Fruit fly (Drosophila melanogaster) whole organism: ENCODE measurements around the gene CG45099.
A peak's percentile ranks its signal among the peaks of the same experiment; 100 is the strongest.

ENCODE experiments used
- CG8478 ChIP-seq: fragments of >200 bp; optimal IDR thresholded peaks from 2 replicates; lab custom pipeline; 2018; ENCODE audit warnings: inconsistent platforms
- Dll ChIP-seq: fragments of >200 bp; optimal IDR thresholded peaks from 2 replicates; lab custom pipeline; 2017
- EcR ChIP-seq, 2 experiments: fragments of >200 bp; optimal IDR thresholded peaks; 2 replicates each; lab custom pipeline; 2017; ENCODE audit warnings: missing biosample characterization in 2 of 2, missing genetic modification characterization in 2 of 2, missing genetic modification reagents in 2 of 2
- pan ChIP-seq: fragments of >200 bp; optimal IDR thresholded peaks from 2 replicates; lab custom pipeline; 2017
- psq ChIP-seq: fragments of >200 bp; optimal IDR thresholded peaks from 2 replicates; lab custom pipeline; 2017
- usp ChIP-seq: fragments of >200 bp; optimal IDR thresholded peaks from 2 replicates; lab custom pipeline; 2017; ENCODE audit warnings: missing biosample characterization, missing genetic modification characterization, mixed read lengths

Gene CG45099

DNA sequence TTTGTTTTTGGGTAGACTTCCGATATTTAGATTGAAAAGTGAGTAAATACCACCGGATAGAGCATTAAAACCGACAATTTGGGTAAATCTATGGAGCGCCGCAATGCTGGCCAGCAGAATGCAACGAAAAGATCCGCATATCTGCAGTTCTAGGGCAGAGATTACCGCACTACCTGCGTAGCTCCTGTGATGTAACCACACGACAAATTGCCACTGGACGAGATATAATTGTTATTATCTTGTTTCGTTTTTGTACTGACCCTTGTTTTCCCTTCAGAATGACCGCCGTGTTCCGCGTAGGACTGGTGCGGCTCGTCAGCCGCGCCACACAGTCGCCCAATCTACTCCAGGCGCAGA lies 6.4 kb downstream of the CG45099 start:
- TF ChIP-seq psq: no peak

DNA sequence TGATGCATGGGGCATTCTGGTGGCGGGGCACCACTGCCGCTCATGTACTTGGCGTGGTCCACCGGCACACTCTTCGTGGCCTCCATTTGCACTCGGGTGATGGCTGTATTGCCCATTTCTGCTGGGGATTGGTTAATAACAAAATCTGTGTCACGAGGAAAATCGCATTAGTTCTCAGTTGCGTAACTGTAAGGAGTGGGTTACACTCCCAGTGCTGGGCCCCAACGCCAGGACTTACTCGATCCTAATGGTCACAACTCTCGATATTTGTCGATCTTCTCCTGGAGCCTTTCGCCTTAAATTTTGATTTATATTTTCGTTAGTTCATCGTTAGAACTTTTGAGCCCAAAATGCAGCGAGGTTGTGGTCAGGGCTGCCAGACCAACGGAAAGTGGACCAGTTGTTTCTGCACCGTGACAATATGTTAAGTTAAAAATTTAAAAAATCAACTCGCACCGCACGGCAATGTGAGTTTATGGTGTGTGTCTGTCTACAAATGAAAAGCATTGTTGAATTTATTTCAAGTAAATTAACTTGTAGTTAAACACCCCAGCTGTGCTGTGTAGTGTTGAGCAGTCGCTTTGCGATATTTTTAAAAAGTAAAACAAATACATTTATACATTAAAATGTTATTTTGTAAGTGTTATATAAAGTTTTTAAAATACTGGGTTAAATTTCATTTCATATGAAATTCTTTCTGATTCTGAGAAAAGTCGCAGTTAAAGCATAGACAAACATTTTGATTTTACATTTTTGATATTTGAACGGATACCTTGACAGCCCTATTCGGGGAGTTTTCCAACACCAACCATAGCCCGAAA lies 7.0 kb downstream of the CG45099 start, which contains the start of the genes Cchl and ND-42:
Cchl (minus strand) TSS at position 559 of the 821 bp plus-strand sequence.
ND-42 (plus strand) TSS at position 788 of the 821 bp plus-strand sequence.
- TF ChIP-seq psq (no peak), usp (GFP tag; lab: Kevin White, UChicago) (no peak), CG8478 (lab: Kevin White, UChicago) (no peak), EcR (GFP tag; optimal IDR thresholded peaks at IDR 0.05; lab: Kevin White, UChicago) (no peak), pan (lab: Kevin White, UChicago) (no peak), Dll (no peak)

DNA sequence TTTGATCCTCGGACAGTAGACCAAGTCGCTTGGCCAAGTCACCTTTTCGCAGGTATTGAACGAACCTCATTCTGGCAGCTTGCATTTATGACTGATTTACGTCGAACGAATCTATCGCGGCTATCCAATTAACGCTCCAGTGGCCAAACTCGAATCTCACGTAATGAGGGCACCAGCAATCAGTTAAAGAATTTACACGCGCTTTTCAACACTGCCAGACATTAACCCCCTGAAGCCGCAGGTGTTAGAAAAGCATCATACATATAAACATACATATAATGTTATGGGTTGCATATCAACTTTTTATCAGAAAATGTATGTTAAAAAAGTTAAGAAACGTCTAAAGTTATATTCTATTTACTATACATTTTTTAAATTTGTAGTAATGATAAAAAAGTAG lies 8.8 kb downstream of the CG45099 start, which contains the start of gene CG6028:
CG6028 (minus strand) TSS at position 187 of the 400 bp plus-strand sequence.
- TF ChIP-seq pan (lab: Kevin White, UChicago) (no peak), Dll (no peak), usp (GFP tag; lab: Kevin White, UChicago) (no peak), EcR (GFP tag; optimal IDR thresholded peaks at IDR 0.05; lab: Kevin White, UChicago) (no peak), CG8478 (lab: Kevin White, UChicago) (no peak), psq (no peak)

DNA sequence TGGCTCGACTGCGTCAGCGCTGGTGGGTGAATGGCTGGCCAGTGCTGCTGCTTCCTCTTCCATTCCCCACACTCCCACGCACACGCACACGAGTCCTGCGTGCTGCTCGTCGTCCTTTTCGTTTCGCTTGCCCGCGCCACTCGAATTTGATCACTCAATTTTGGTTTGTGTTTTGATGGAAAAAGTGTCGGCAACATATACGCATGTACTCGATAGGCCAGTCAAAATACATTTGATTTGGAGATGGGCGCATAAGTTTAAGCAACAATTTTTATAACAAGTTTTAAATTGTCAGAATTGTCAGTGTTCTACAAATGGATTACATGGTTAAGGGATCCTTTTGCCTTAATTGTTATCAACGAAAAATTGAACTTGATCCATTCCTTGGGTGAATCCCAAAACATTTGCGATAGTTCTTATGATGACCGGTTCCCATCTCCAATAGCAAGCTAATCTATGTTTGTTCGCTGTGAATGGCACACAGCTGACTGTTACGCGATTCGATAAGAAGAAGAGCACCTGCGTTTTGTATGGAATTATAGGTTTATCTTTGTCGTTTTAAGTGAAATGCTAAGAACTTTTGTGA lies 11.0 kb downstream of the CG45099 start, which contains the start of the genes Mitofilin and mRpL35:
Mitofilin (minus strand) TSS at position 295 of the 586 bp plus-strand sequence.
mRpL35 (plus strand) TSS at position 487 of the 586 bp plus-strand sequence.
- TF ChIP-seq EcR (GFP tag; optimal IDR thresholded peaks at IDR 0.05; lab: Kevin White, UChicago): no peak
- no peak for TF ChIP-seq psq
- TF ChIP-seq usp (GFP tag; lab: Kevin White, UChicago): no peak
- TF ChIP-seq pan (lab: Kevin White, UChicago): no peak
- TF ChIP-seq Dll: no peak
- TF ChIP-seq CG8478 (lab: Kevin White, UChicago): no peak

DNA sequence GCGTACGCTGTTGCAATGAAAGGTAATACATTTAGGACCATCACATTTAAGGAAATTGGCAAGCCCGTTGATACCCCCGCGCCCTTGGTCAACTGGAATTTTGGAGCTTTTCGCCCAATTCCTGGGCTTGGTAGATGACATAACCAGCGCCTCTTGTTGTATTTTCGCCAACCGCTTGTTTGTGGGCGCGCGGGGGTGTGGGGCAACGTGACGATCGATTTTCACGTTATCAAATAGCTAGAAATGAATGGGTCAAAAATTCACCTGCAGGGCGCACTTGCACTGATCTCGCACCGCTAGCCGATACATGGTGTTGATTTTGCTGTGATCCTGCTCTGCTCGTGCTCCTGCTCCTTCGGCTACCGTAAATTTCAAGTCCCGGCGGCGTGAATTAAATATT lies 11.5 kb downstream of the CG45099 start:
- TF ChIP-seq Dll (no peak), CG8478 (lab: Kevin White, UChicago) (no peak), pan (lab: Kevin White, UChicago) (no peak), EcR (GFP tag; optimal IDR thresholded peaks at IDR 0.05; lab: Kevin White, UChicago) (no peak), psq (no peak), usp (GFP tag; lab: Kevin White, UChicago) (no peak)

DNA sequence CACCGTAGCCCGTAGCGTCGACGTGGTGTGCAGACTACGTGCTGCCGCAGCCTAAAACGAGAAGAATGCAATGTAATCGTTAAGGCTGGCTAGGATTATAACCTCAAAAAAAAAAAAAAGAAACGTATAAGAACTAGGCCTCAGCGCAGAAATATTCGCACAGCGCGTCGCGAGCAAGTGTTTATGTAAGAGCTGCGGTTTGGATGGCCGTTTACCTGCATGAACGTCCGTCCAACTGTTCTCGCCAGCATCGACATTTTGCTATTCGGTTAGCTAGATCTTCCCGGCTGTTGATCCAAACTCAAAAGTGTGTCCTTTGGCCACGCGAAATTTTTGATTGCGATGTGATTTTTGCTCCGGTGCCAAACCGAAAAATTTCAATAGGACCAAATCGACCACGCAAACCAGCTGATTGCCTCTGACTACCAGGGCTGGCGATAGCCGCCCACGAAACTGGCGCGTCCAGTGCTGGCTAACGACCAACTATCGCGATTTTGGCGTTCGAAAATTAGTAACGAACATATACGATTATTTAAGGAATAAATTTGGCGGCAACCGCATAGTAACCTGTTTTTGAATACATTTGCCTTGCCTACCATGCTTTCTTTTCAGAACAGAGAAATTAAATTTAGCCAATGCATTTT lies 15.2 kb downstream of the CG45099 start, which contains the start of gene Idh3b:
Idh3b (minus strand) TSS at position 606 of the 644 bp plus-strand sequence.
- TF ChIP-seq usp (GFP tag; lab: Kevin White, UChicago) (no peak), Dll (no peak), pan (lab: Kevin White, UChicago) (no peak), psq (no peak), CG8478 (lab: Kevin White, UChicago) (no peak), EcR (GFP tag; optimal IDR thresholded peaks at IDR 0.05; lab: Kevin White, UChicago) (no peak)

DNA sequence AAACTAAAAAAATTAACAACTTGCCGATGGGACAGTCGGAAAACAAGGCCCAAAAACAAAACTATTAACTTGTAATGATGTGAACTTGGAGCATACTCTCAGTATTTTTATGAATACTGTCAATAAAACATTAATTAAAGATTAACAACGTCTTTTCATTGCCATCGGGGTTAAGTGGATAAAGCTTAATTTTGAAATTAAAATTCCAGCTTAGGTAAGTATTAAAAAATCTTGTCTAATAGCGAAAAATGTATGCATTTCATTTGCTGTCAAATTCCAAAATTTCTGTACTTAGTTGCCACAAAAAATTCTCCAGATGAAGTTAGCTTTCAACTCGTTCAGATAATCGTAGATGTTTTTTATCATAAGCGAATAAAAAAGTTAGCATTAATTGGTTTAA lies 19.7 kb downstream of the CG45099 start, which contains the start of gene Theg:
Theg (plus strand) TSS at position 301 of the 400 bp plus-strand sequence.
- TF ChIP-seq Dll: no peak
- TF ChIP-seq CG8478 (lab: Kevin White, UChicago): no peak
- TF ChIP-seq usp (GFP tag; lab: Kevin White, UChicago): no peak
- TF ChIP-seq EcR (GFP tag; optimal IDR thresholded peaks at IDR 0.05; lab: Kevin White, UChicago): no peak
- TF ChIP-seq pan (lab: Kevin White, UChicago): no peak
- TF ChIP-seq psq: no peak

DNA sequence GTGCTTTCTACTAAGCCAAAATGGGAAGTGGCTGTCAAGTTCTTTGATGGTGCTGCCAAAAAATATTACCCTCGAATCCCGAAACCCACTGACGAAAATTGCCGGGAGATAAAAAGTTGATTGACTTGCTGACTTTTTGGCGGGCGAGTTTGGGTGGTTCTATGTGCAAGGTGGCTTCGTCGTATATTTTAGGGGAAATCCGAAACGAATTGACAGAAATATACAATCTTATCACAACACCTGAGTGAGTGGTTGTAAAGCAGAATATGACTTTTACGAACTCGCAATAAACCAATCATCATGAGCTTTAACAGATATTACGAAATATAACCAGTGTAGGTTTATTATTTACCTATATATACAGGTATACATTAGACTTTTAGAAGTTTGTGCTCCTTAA lies 30.6 kb downstream of the CG45099 start:
- no peak for TF ChIP-seq usp (GFP tag; lab: Kevin White, UChicago)
- TF ChIP-seq Dll: no peak
- TF ChIP-seq EcR (GFP tag; optimal IDR thresholded peaks at IDR 0.05; lab: Kevin White, UChicago): no peak
- no peak for TF ChIP-seq psq

DNA sequence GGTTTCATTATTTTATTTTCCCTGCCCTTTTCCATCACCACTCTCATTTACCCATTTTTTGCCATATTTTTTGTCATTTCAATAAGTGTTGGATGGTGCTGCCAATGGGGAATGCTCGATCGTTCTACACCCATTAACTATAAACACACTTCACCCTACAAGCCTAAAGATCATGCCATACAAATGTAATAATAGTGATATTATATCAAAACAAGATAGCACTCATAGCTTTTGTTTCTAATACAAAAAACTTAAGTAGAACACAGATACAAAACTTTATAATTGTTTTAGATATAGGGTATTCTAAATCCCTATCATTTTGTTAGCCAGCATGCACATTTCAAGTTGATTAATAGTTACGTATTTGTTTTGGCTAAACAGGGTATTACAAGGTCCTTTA lies 34.4 kb downstream of the CG45099 start:
- TF ChIP-seq CG8478 (lab: Kevin White, UChicago) (no peak), psq (no peak), pan (lab: Kevin White, UChicago) (peak; percentile 52)

DNA sequence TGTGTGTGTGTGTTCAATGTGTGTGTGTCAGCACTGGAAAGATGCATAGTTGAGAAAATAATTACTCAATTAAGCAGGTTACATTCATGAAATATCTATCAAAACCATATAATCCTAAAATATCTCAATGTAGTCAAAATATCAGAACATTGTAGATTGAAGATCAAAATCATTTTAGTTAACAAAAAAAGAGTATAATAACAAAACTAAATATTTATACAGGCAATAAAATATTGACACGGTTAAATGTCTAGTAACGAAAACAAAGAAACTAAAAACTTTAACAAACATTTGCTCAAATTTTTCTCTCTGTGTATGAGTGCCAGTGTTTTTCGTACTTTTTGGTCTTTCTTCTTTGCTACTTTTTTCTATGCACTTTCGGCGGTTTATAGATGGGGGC lies 35.2 kb downstream of the CG45099 start:
- TF ChIP-seq usp (GFP tag; lab: Kevin White, UChicago) (no peak), Dll (no peak)

DNA sequence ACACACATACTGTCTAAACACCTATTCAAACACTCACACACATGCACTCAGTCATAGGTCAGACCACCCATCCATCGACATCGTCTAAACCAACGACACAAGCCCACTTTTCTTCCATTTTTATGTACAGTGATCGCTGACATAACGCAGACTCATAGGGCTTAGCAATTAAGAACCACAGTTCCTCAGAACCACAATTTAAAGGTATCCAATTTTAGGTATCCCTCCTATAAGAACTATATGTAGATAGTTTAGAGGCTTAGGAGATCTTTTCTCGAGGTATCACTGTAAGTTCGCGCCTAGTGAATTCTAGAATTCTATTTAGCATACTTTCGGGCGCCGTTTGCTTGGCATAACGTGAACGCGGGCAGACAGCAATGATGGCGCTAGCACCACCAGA lies 41.2 kb downstream of the CG45099 start:
- TF ChIP-seq usp (GFP tag; lab: Kevin White, UChicago) (no peak), pan (lab: Kevin White, UChicago) (no peak), Dll (no peak), CG8478 (lab: Kevin White, UChicago) (no peak), psq (no peak), EcR (GFP tag; optimal IDR thresholded peaks at IDR 0.05; lab: Kevin White, UChicago) (no peak)

DNA sequence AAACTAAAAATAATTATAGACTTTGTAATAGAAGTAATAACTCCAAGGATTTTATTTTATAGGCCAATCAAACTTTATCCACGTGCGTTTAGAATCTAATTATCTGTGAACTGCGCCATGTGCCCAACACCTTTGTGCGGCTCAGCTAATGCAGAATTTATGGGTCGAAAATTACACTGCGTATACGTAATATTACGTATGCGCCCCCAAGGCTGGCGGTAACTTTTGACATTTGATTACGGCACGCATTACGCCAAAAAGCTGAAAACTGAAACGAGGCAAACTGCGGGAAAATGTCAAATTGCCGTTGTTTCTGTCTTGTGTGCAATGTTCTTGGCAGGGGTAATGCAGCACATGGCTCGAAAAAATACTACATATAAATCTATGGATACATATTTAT lies 42.5 kb downstream of the CG45099 start:
- no peak for TF ChIP-seq psq
- TF ChIP-seq EcR (GFP tag; optimal IDR thresholded peaks at IDR 0.05; lab: Kevin White, UChicago): no peak
- no peak for TF ChIP-seq CG8478 (lab: Kevin White, UChicago)
- TF ChIP-seq pan (lab: Kevin White, UChicago): no peak
- no peak for TF ChIP-seq usp (GFP tag; lab: Kevin White, UChicago)
- TF ChIP-seq Dll: no peak
